Fruit fly (Drosophila melanogaster) whole organism, adult: ENCODE measurements around the gene ppk7.

ENCODE experiments used
- CG11617 ChIP-seq: fragments of 200-800 bp; sonication (Bioruptor generic); optimal IDR thresholded peaks from 2 replicates; lab custom pipeline; 2017; ENCODE audit warnings: mild to moderate bottlenecking, missing biosample characterization, missing genetic modification reagents, missing genetic modification characterization
- CG12768 ChIP-seq: fragments of 200-800 bp; sonication (Bioruptor generic); optimal IDR thresholded peaks from 2 replicates; lab custom pipeline; 2017; ENCODE audit warnings: missing biosample characterization, missing genetic modification characterization, mild to moderate bottlenecking, moderate library complexity, missing genetic modification reagents
- CG14711 ChIP-seq: fragments of 200-800 bp; sonication (Bioruptor generic); optimal IDR thresholded peaks from 2 replicates; lab custom pipeline; 2018; ENCODE audit warnings: missing biosample characterization, mild to moderate bottlenecking, missing genetic modification characterization, moderate library complexity
- CG1620 ChIP-seq: fragments of 200-800 bp; sonication (Bioruptor generic); optimal IDR thresholded peaks from 2 replicates; lab custom pipeline; 2016; ENCODE audit warnings: missing biosample characterization, missing genetic modification characterization
- CG33017 ChIP-seq: fragments of 200-800 bp; sonication (Bioruptor generic); optimal IDR thresholded peaks from 2 replicates; lab custom pipeline; 2018; ENCODE audit warnings: missing biosample characterization, mild to moderate bottlenecking, missing genetic modification characterization, moderate library complexity
- CG5204 ChIP-seq: fragments of 200-800 bp; sonication (Bioruptor generic); optimal IDR thresholded peaks from 2 replicates; lab custom pipeline; 2016; ENCODE audit warnings: missing biosample characterization, missing genetic modification characterization
- CG7045 ChIP-seq: fragments of 200-800 bp; sonication (Bioruptor generic); optimal IDR thresholded peaks from 2 replicates; lab custom pipeline; 2017; ENCODE audit warnings: missing biosample characterization, mild to moderate bottlenecking, missing genetic modification characterization
- CG7101 ChIP-seq: fragments of 200-800 bp; sonication (Bioruptor generic); optimal IDR thresholded peaks from 2 replicates; lab custom pipeline; 2018; ENCODE audit warnings: missing biosample characterization, mild to moderate bottlenecking, missing genetic modification characterization, moderate library complexity
- Clk ChIP-seq: fragments of 200-800 bp; sonication (Bioruptor generic); optimal IDR thresholded peaks from 2 replicates; lab custom pipeline; 2017; ENCODE audit warnings: missing biosample characterization, missing genetic modification characterization
- Crg-1 ChIP-seq: fragments of 200-800 bp; sonication (Bioruptor generic); optimal IDR thresholded peaks from 2 replicates; lab custom pipeline; 2016; ENCODE audit warnings: missing biosample characterization, missing genetic modification characterization
- Hr96 ChIP-seq: fragments of 200-800 bp; sonication (Bioruptor generic); optimal IDR thresholded peaks from 2 replicates; lab custom pipeline; 2016; ENCODE audit warnings: missing biosample characterization, missing genetic modification characterization
- Mnt ChIP-seq: fragments of 200-800 bp; sonication (Bioruptor generic); optimal IDR thresholded peaks from 2 replicates; lab custom pipeline; 2016; ENCODE audit warnings: missing biosample characterization, mild to moderate bottlenecking, missing genetic modification characterization
- bab1 ChIP-seq: fragments of 200-800 bp; sonication (Bioruptor generic); optimal IDR thresholded peaks from 3 replicates; lab custom pipeline; 2019; ENCODE audit warnings: missing biosample characterization, mild to moderate bottlenecking, missing genetic modification characterization, moderate library complexity
- cic ChIP-seq: fragments of 200-800 bp; sonication (Bioruptor generic); optimal IDR thresholded peaks from 2 replicates; lab custom pipeline; 2017; ENCODE audit warnings: missing biosample characterization, mild to moderate bottlenecking, missing genetic modification characterization, moderate library complexity
- cnc ChIP-seq, 2 experiments: fragments of >200 bp; optimal IDR thresholded peaks; 2 replicates each; lab custom pipeline; 2017
- kay ChIP-seq: fragments of 200-800 bp; sonication (Bioruptor generic); peaks from one replicate; lab custom pipeline; 2016; ENCODE audit warnings: missing biosample characterization, missing genetic modification characterization, borderline replicate concordance
- ovo ChIP-seq: fragments of 200-800 bp; sonication (Bioruptor generic); optimal IDR thresholded peaks from 2 replicates; lab custom pipeline; 2016; ENCODE audit warnings: missing biosample characterization, missing genetic modification characterization
- pad ChIP-seq: fragments of 200-800 bp; sonication (Bioruptor generic); optimal IDR thresholded peaks from 3 replicates; lab custom pipeline; 2017; ENCODE audit warnings: missing biosample characterization, missing genetic modification characterization, mild to moderate bottlenecking, moderate library complexity, missing genetic modification reagents
- tj ChIP-seq: fragments of 200-800 bp; sonication (Bioruptor generic); optimal IDR thresholded peaks from 3 replicates; lab custom pipeline; 2017; ENCODE audit warnings: missing biosample characterization, mild to moderate bottlenecking, missing genetic modification characterization, moderate library complexity
- toe ChIP-seq: fragments of 200-800 bp; sonication (Bioruptor generic); optimal IDR thresholded peaks from 2 replicates; lab custom pipeline; 2016; ENCODE audit warnings: missing biosample characterization, missing genetic modification characterization

Gene ppk7

DNA sequence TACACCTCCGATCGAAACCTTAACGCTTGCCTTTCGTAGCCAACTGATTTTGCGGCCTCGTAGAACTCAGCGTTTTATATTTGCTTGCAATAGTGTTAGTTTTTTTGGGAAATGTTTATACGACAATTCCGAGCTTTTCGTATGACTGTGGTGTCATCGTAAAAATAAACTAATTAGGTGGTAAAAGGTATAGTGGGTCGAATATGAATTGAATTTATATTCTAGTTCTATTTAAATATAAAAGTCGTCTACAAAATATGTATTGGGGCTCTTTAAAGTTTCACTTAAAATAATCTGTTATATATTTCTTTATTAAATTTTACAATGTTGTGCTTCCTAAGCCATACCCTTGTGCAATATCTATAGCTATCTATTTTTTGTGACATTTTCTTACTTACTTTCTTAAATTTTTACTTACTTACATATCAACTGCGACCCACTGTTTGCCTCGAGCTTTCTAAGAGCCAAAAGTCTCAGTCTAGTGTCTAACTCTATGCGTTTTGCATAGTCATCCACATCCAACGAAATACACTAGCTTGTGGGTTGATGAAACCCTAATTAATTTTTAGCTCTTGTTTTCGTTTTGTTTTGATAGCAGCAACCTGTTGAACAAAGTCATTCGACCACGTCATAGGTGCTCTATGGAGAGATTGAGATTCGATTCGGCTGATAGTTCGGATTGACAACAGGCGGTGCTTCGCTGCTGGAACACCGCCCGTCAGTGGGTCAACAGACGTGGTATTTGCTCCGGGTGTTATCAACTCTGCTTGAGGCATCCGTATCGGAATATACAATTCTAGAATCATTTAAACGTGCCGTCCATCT, 2.9 kb downstream of the ppk7 start, which contains the start of gene CG9498:
CG9498 (minus strand) TSS at position 51 of the 825 bp plus-strand sequence.
- TF ChIP-seq CG12768 (GFP tag; lab: Kevin White, UChicago) (peak; percentile 96), bab1 (GFP tag; lab: Kevin White, UChicago) (no peak), Clk (peak; percentile 91), CG14711 (tag; lab: Kevin White, UChicago) (peak; percentile 86), kay (peak; percentile 52), Hr96 (GFP tag; lab: Kevin White, UChicago) (peak; percentile 32), CG11617 (peak; percentile 89), cic (GFP tag; lab: Kevin White, UChicago) (peak; percentile 34), tj (GFP tag; lab: Kevin White, UChicago) (peak; percentile 61), CG7101 (tag; lab: Kevin White, UChicago) (peak; percentile 93), CG1620 (no peak), CG5204 (peak; percentile 72), Crg-1 (GFP tag; lab: Kevin White, UChicago) (peak; percentile 31), Mnt (peak; percentile 13), cnc (optimal IDR thresholded peaks at IDR 0.05; lab: Kevin White, UChicago) (peak in 1 of 2 experiments; percentile 90), toe (GFP tag; lab: Kevin White, UChicago) (peak; percentile 38), ovo (GFP tag; lab: Kevin White, UChicago) (peak; percentile 2), CG33017 (peak; percentile 97), pad (GFP tag; lab: Kevin White, UChicago) (peak; percentile 80), CG7045 (peak; percentile 47)

DNA sequence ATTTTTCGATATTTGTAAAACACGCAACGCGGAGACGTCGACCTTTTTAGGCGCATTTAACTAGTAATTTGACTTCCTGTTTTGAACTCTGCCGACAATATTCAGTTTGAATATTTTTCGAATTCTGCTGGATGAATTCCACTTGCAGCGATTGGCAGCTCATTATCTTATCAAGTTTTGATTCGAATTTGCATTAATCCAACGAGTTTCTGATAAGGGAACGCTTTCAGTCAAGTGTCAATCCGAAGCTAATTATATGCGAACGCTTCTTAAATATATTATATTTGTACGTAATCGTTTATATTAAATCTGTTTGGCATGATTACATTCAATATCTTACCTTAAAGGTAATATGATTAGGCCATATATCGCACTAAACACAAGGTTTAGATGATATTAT, 5.8 kb downstream of the ppk7 start, which contains the start of gene CG9497:
CG9497 (minus strand) TSS at position 101 of the 400 bp plus-strand sequence.
- TF ChIP-seq CG5204 (no peak), Mnt (no peak), kay (peak; percentile 74), ovo (GFP tag; lab: Kevin White, UChicago) (no peak), CG11617 (no peak), CG14711 (tag; lab: Kevin White, UChicago) (no peak), CG1620 (no peak)

DNA sequence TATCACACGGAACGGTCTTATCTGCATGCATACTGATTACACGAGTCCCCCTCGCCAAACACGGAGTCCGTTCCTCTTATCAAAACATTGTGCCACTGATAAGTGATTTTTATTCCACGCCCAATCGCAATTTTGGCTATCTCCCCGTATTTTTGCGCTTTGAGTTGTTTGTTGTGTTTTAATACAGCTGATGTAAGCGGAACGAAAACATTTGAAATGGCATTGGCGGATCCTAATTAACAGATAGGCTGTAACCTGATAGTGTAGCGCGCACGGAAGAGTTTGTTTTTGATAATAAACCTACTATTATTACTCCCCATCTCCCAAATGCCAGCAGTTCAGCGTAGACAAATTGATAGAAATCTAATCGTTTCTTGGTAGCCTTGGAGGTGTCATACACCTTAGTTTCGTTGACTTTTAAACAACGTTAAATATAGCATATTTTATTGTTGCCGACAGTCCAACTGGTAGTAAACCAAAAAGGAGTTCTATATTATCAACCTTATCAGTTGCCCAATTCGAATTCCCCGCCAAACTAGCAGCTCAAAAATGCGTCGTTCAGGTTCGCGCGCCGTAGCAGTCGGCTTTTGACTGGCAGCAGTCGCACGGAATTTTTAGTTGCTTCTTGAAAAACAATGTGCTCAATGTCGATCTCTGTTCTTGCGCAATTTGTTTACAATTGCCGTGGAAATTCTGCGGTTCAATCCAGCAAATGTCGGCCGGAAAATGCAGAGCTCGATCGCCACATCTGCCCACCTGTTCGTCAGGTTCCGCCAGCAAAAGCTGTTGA, 10.9 kb downstream of the ppk7 start:
- TF ChIP-seq CG7045, result no peak
- TF ChIP-seq CG14711 (tag; lab: Kevin White, UChicago), result no peak
- TF ChIP-seq bab1 (GFP tag; lab: Kevin White, UChicago), result no peak
- TF ChIP-seq cnc (optimal IDR thresholded peaks at IDR 0.05; lab: Kevin White, UChicago), result no peak
- no peak for TF ChIP-seq Crg-1 (GFP tag; lab: Kevin White, UChicago)
- peak; percentile 92 for TF ChIP-seq kay
- TF ChIP-seq CG7101 (tag; lab: Kevin White, UChicago), result no peak
- no peak for TF ChIP-seq Hr96 (GFP tag; lab: Kevin White, UChicago)
- peak; percentile 94 for TF ChIP-seq cic (GFP tag; lab: Kevin White, UChicago)
- no peak for TF ChIP-seq CG5204
- no peak for TF ChIP-seq ovo (GFP tag; lab: Kevin White, UChicago)
- TF ChIP-seq CG33017, result no peak
- TF ChIP-seq Clk, result no peak
- TF ChIP-seq pad (GFP tag; lab: Kevin White, UChicago), result no peak
- TF ChIP-seq CG12768 (GFP tag; lab: Kevin White, UChicago), result peak; percentile 34
- no peak for TF ChIP-seq toe (GFP tag; lab: Kevin White, UChicago)
- TF ChIP-seq Mnt, result peak; percentile 68
- TF ChIP-seq tj (GFP tag; lab: Kevin White, UChicago), result no peak
- no peak for TF ChIP-seq CG1620
- no peak for TF ChIP-seq CG11617

DNA sequence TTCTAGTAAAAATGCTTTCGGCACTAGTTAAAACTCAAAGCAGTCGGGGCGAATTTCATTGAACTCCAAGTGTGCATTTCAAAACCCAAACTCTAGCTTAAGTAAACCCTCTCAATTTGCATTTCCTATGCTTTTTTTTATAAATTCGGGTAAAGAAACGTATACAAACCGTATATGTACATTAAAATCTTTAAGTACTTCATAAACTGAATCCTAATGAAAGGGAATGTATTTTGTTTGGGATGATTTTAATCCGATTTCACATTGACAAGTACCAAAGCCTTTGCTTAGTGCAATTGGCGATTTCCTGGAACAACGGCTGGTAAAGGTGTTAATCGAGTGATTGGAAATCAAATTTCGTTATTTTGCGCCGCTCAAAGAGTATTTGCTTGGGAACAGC, 12.9 kb downstream of the ppk7 start:
- no peak for TF ChIP-seq toe (GFP tag; lab: Kevin White, UChicago)
- no peak for TF ChIP-seq pad (GFP tag; lab: Kevin White, UChicago)
- TF ChIP-seq Crg-1 (GFP tag; lab: Kevin White, UChicago), result no peak
- peak; percentile 91 for TF ChIP-seq kay

dm6 chr2L:6340222-6340725, 13.9 kb downstream of the ppk7 start:
- TF ChIP-seq cnc (optimal IDR thresholded peaks at IDR 0.05; lab: Kevin White, UChicago) (peak; percentile 57 to 99), tj (GFP tag; lab: Kevin White, UChicago) (no peak), ovo (GFP tag; lab: Kevin White, UChicago) (no peak), Crg-1 (GFP tag; lab: Kevin White, UChicago) (no peak), kay (peak; percentile 95)
